Worm (Caenorhabditis elegans) whole organism, L3 larva: ENCODE data around the gene str-238.
A peak's percentile ranks its signal among the peaks of the same experiment; 100 is the strongest.

Source experiments
- ceh-16 ChIP-seq: sonication (generic microtip); optimal IDR thresholded peaks from 2 replicates; lab custom pipeline; 2017; ENCODE audit warnings: missing biosample characterization, missing genetic modification characterization
- ceh-82 ChIP-seq: fragments of 150-350 bp; optimal IDR thresholded peaks from 2 replicates; lab custom pipeline; 2014; ENCODE audit warnings: missing biosample characterization, missing genetic modification characterization
- daf-12 ChIP-seq: fragments of 150-350 bp; optimal IDR thresholded peaks from 2 replicates; lab custom pipeline; 2014; ENCODE audit warnings: missing biosample characterization, missing genetic modification reagents, missing genetic modification characterization
- fkh-10 ChIP-seq: sonication (generic microtip); optimal IDR thresholded peaks from 2 replicates; lab custom pipeline; 2017; ENCODE audit warnings: missing biosample characterization, missing genetic modification reagents, missing genetic modification characterization
- hmg-11 ChIP-seq: sonication (generic microtip); optimal IDR thresholded peaks from 2 replicates; lab custom pipeline; 2016; ENCODE audit warnings: missing genetic modification characterization, missing compliant biosample characterization
- nhr-11 ChIP-seq: fragments of 150-350 bp; optimal IDR thresholded peaks from 2 replicates; lab custom pipeline; 2014; ENCODE audit warnings: missing biosample characterization, missing genetic modification characterization
- nhr-23 ChIP-seq: fragments of 150-350 bp; optimal IDR thresholded peaks from 2 replicates; lab custom pipeline; 2014; ENCODE audit warnings: missing biosample characterization, missing genetic modification reagents, missing genetic modification characterization
- nhr-237 ChIP-seq: fragments of 150-350 bp; optimal IDR thresholded peaks from 2 replicates; lab custom pipeline; 2014; ENCODE audit warnings: missing biosample characterization, missing genetic modification characterization
- nhr-28 ChIP-seq: fragments of 150-350 bp; optimal IDR thresholded peaks from 2 replicates; lab custom pipeline; 2014; ENCODE audit warnings: missing biosample characterization, missing genetic modification characterization
- nhr-77 ChIP-seq: fragments of 150-350 bp; optimal IDR thresholded peaks from 2 replicates; lab custom pipeline; 2014; ENCODE audit warnings: missing biosample characterization, missing genetic modification characterization
- ztf-4 ChIP-seq: fragments of 150-350 bp; optimal IDR thresholded peaks from 2 replicates; lab custom pipeline; 2014; ENCODE audit warnings: missing biosample characterization, missing genetic modification characterization

ce11 chrV:810281-810862 lies 45.5 kb downstream of the str-238 start, which contains the start of gene R13D11.4:
- TF ChIP-seq ztf-4 (no peak), nhr-237 (tag; lab: Kevin White, UChicago) (no peak), nhr-77 (tag; lab: Kevin White, UChicago) (no peak), hmg-11 (peak; percentile 23), nhr-23 (no peak), nhr-28 (no peak), ceh-82 (tag; lab: Kevin White, UChicago) (no peak), fkh-10 (GFP tag; lab: Kevin White, UChicago) (peak; percentile 30), nhr-11 (tag; lab: Kevin White, UChicago) (no peak), ceh-16 (no peak), daf-12 (tag; lab: Kevin White, UChicago) (no peak)
